Worm (Caenorhabditis elegans) whole organism, L2 larva: ENCODE measurements around the gene sshk-1.

ENCODE experiments used
- C34F6.9 ChIP-seq: fragments of 150-350 bp; optimal IDR thresholded peaks from 2 replicates; lab custom pipeline; 2014; ENCODE audit warnings: missing biosample characterization, missing genetic modification characterization
- F13H6.1 ChIP-seq: sonication (generic microtip); optimal IDR thresholded peaks from 2 replicates; lab custom pipeline; 2016; ENCODE audit warnings: missing genetic modification characterization, missing compliant biosample characterization
- R02D3.7 ChIP-seq: fragments of 150-350 bp; optimal IDR thresholded peaks from 2 replicates; lab custom pipeline; 2014; ENCODE audit warnings: missing biosample characterization, missing genetic modification characterization
- Y55F3AM.14 ChIP-seq: fragments of 200-800 bp; sonication (Bioruptor generic); optimal IDR thresholded peaks from 2 replicates; lab custom pipeline; 2018; ENCODE audit warnings: mild to moderate bottlenecking, missing genetic modification characterization, missing compliant biosample characterization
- blmp-1 ChIP-seq: sonication (generic microtip); optimal IDR thresholded peaks from 2 replicates; lab custom pipeline; 2017; ENCODE audit warnings: missing genetic modification characterization, mild to moderate bottlenecking, missing compliant biosample characterization, antibody characterized with exemption, moderate library complexity; ENCODE audit not compliant: insufficient read depth
- ceh-82 ChIP-seq: fragments of 150-350 bp; optimal IDR thresholded peaks from 2 replicates; lab custom pipeline; 2014; ENCODE audit warnings: missing biosample characterization, missing genetic modification characterization
- crh-2 ChIP-seq: sonication (generic microtip); optimal IDR thresholded peaks from 2 replicates; lab custom pipeline; 2017; ENCODE audit warnings: missing biosample characterization, missing genetic modification characterization
- dmd-4 ChIP-seq: sonication (generic microtip); optimal IDR thresholded peaks from 2 replicates; lab custom pipeline; 2017; ENCODE audit warnings: missing biosample characterization, missing genetic modification characterization
- egl-27 ChIP-seq: sonication (generic microtip); optimal IDR thresholded peaks from 3 replicates; lab custom pipeline; 2017; ENCODE audit warnings: missing biosample characterization, missing genetic modification reagents, missing genetic modification characterization
- elt-1 ChIP-seq: fragments of 150-350 bp; optimal IDR thresholded peaks from 2 replicates; lab custom pipeline; 2014; ENCODE audit warnings: missing biosample characterization, missing genetic modification characterization
- elt-3 ChIP-seq: sonication (generic microtip); optimal IDR thresholded peaks from 2 replicates; lab custom pipeline; 2017; ENCODE audit warnings: missing biosample characterization, missing genetic modification characterization
- fos-1 ChIP-seq: fragments of 150-350 bp; optimal IDR thresholded peaks from 2 replicates; lab custom pipeline; 2014; ENCODE audit warnings: missing biosample characterization, missing genetic modification characterization
- gmeb-1 ChIP-seq: fragments of 150-350 bp; optimal IDR thresholded peaks from 2 replicates; lab custom pipeline; 2014; ENCODE audit warnings: missing biosample characterization, missing genetic modification characterization
- lin-11 ChIP-seq: fragments of 150-350 bp; sonication (generic microtip); optimal IDR thresholded peaks from 2 replicates; lab custom pipeline; 2014; ENCODE audit warnings: missing biosample characterization, missing genetic modification characterization, inconsistent platforms, mixed read lengths
- lin-13 ChIP-seq: fragments of 150-350 bp; optimal IDR thresholded peaks from 2 replicates; lab custom pipeline; 2014; ENCODE audit warnings: missing biosample characterization, missing genetic modification reagents, missing genetic modification characterization
- lin-39 ChIP-seq: fragments of 150-350 bp; optimal IDR thresholded peaks from 2 replicates; lab custom pipeline; 2014; ENCODE audit warnings: missing biosample characterization, missing genetic modification reagents, missing genetic modification characterization
- lsy-2 ChIP-seq, 2 experiments: fragments of 150-350 bp in 1 of 2; sonication (generic microtip) in 1 of 2; optimal IDR thresholded peaks; 2 replicates each; lab custom pipeline; 2014 to 2017; ENCODE audit warnings: missing biosample characterization in 2 of 2, missing genetic modification characterization in 2 of 2
- mdl-1 ChIP-seq, 2 experiments: fragments of 150-350 bp in 1 of 2; sonication (generic microtip) in 1 of 2; optimal IDR thresholded peaks; 2 replicates each; lab custom pipeline; 2017; ENCODE audit warnings: missing biosample characterization in 2 of 2, missing genetic modification characterization in 2 of 2
- nhr-10 ChIP-seq: sonication (generic microtip); optimal IDR thresholded peaks from 2 replicates; lab custom pipeline; 2017; ENCODE audit warnings: missing biosample characterization, missing genetic modification characterization
- nhr-11 ChIP-seq: fragments of 150-350 bp; optimal IDR thresholded peaks from 2 replicates; lab custom pipeline; 2014; ENCODE audit warnings: missing biosample characterization, missing genetic modification characterization
- nhr-12 ChIP-seq: fragments of 150-350 bp; optimal IDR thresholded peaks from 2 replicates; lab custom pipeline; 2014; ENCODE audit warnings: missing biosample characterization, missing genetic modification characterization
- nhr-129 ChIP-seq: fragments of 150-350 bp; optimal IDR thresholded peaks from 2 replicates; lab custom pipeline; 2014; ENCODE audit warnings: missing biosample characterization, missing genetic modification characterization
- nhr-21 ChIP-seq: fragments of 150-350 bp; optimal IDR thresholded peaks from 2 replicates; lab custom pipeline; 2014; ENCODE audit warnings: missing biosample characterization, missing genetic modification characterization
- nhr-23 ChIP-seq: fragments of 150-350 bp; optimal IDR thresholded peaks from 2 replicates; lab custom pipeline; 2014; ENCODE audit warnings: missing biosample characterization, missing genetic modification reagents, missing genetic modification characterization
- nhr-237 ChIP-seq: fragments of 150-350 bp; optimal IDR thresholded peaks from 2 replicates; lab custom pipeline; 2014; ENCODE audit warnings: missing biosample characterization, missing genetic modification characterization
- nhr-25 ChIP-seq: fragments of 150-350 bp; sonication (generic microtip); optimal IDR thresholded peaks from 3 replicates; lab custom pipeline; 2014; ENCODE audit warnings: missing biosample characterization, missing genetic modification characterization
- nhr-6 ChIP-seq: fragments of 150-350 bp; optimal IDR thresholded peaks from 2 replicates; lab custom pipeline; 2014; ENCODE audit warnings: missing biosample characterization, missing genetic modification characterization
- nhr-77 ChIP-seq: fragments of 150-350 bp; optimal IDR thresholded peaks from 2 replicates; lab custom pipeline; 2014; ENCODE audit warnings: missing biosample characterization, missing genetic modification characterization
- sem-4 ChIP-seq: fragments of 150-350 bp; optimal IDR thresholded peaks from 2 replicates; lab custom pipeline; 2014; ENCODE audit warnings: missing biosample characterization, missing genetic modification reagents, missing genetic modification characterization
- skn-1 ChIP-seq: sonication (generic microtip); optimal IDR thresholded peaks from 2 replicates; lab custom pipeline; 2017; ENCODE audit warnings: missing biosample characterization, missing genetic modification characterization
- sma-9 ChIP-seq, 2 experiments: fragments of 150-350 bp in 1 of 2; sonication (generic microtip) in 1 of 2; optimal IDR thresholded peaks; 2 replicates each; lab custom pipeline; 2014 to 2016; ENCODE audit warnings: missing genetic modification characterization in 2 of 2, mild to moderate bottlenecking in 1 of 2, missing biosample characterization in 1 of 2, missing compliant biosample characterization in 1 of 2, missing genetic modification reagents in 1 of 2, moderate library complexity in 1 of 2
- snpc-4 ChIP-seq: fragments of 150-350 bp; optimal IDR thresholded peaks from 2 replicates; lab custom pipeline; 2014; ENCODE audit warnings: missing biosample characterization, missing genetic modification characterization
- unc-39 ChIP-seq: fragments of 150-350 bp; optimal IDR thresholded peaks from 2 replicates; lab custom pipeline; 2014; ENCODE audit warnings: missing biosample characterization, missing genetic modification characterization
- unc-55 ChIP-seq: fragments of 150-350 bp; sonication (generic microtip); optimal IDR thresholded peaks from 3 replicates; lab custom pipeline; 2014; ENCODE audit warnings: missing biosample characterization, missing genetic modification reagents, missing genetic modification characterization
- unc-62 ChIP-seq: fragments of 150-350 bp; optimal IDR thresholded peaks from 2 replicates; lab custom pipeline; 2014; ENCODE audit warnings: missing biosample characterization, missing genetic modification reagents, missing genetic modification characterization
- zag-1 ChIP-seq: fragments of 150-350 bp; optimal IDR thresholded peaks from 2 replicates; lab custom pipeline; 2014; ENCODE audit warnings: missing biosample characterization, missing genetic modification characterization
- ztf-1 ChIP-seq: fragments of 200-800 bp; sonication (Bioruptor generic); conservative IDR thresholded peaks from 2 replicates; pipeline ENCODE4 v1.3.6; 2022; ENCODE audit warnings: missing genetic modification characterization, missing compliant biosample characterization
- ztf-11 ChIP-seq: sonication (generic microtip); optimal IDR thresholded peaks from 2 replicates; lab custom pipeline; 2017; ENCODE audit warnings: missing biosample characterization, missing genetic modification characterization
- ztf-4 ChIP-seq: fragments of 150-350 bp; optimal IDR thresholded peaks from 2 replicates; lab custom pipeline; 2014; ENCODE audit warnings: missing biosample characterization, missing genetic modification characterization

The sshk-1 gene

ce11 chrV:20815842-20816241 lies at the start of gene sshk-1:
Gene sshk-1 (plus strand): TSS chrV:20816142.
- no peak for TF ChIP-seq crh-2 (tag; lab: Kevin White, UChicago)
- TF ChIP-seq, all 48 proteins: peak for 0

- TF ChIP-seq fos-1 (no peak), sem-4 (no peak), F13H6.1 (tag; lab: Kevin White, UChicago) (no peak), elt-3 (tag; lab: Kevin White, UChicago) (no peak), elt-1 (tag; lab: Kevin White, UChicago) (no peak), lsy-2 (tag; optimal IDR thresholded peaks at IDR 0.05; lab: Kevin White, UChicago) (no peak), nhr-11 (tag; lab: Kevin White, UChicago) (no peak), lin-11 (no peak)
- TF ChIP-seq, all 48 proteins: peak for 0
These were observed 45.9 kb upstream of the sshk-1 start, which contains the start of gene elp-1 for ce11 chrV:20770061-20770460. Gene elp-1 (minus strand): TSS chrV:20770161.

ce11 chrV:20770846-20771245 lies 45.1 kb upstream of the sshk-1 start:
- TF ChIP-seq nhr-10, result no peak
- no peak for TF ChIP-seq lin-39
- TF ChIP-seq egl-27, result no peak
- TF ChIP-seq nhr-25 (tag; lab: Kevin White, UChicago), result no peak
- TF ChIP-seq nhr-237, result no peak
- TF ChIP-seq skn-1 (tag; lab: Kevin White, UChicago), result no peak
- peak; percentile 85 for TF ChIP-seq fos-1
- TF ChIP-seq gmeb-1 (tag; lab: Kevin White, UChicago), result no peak

- peak; percentile 27 for TF ChIP-seq nhr-129
- TF ChIP-seq lsy-2 (tag; optimal IDR thresholded peaks at IDR 0.05; lab: Kevin White, UChicago), result peak in 1 of 2 experiments; percentile 2
- TF ChIP-seq C34F6.9, result peak; percentile 2
- TF ChIP-seq sem-4, result no peak
These were observed 44.2 kb upstream of the sshk-1 start for ce11 chrV:20771702-20772101.

- no peak for TF ChIP-seq nhr-23 (tag; lab: Kevin White, UChicago)
- TF ChIP-seq nhr-11 (tag; lab: Kevin White, UChicago), result no peak
- TF ChIP-seq snpc-4, result no peak
- no peak for TF ChIP-seq nhr-129
- no peak for TF ChIP-seq dmd-4 (tag; lab: Kevin White, UChicago)
- TF ChIP-seq mdl-1 (tag; optimal IDR thresholded peaks at IDR 0.05; lab: Kevin White, UChicago), result no peak
- TF ChIP-seq unc-55, result no peak
- no peak for TF ChIP-seq ceh-82 (tag; lab: Kevin White, UChicago)
- TF ChIP-seq R02D3.7 (tag; lab: Kevin White, UChicago), result no peak
- TF ChIP-seq, all 48 proteins: peak for 0
These were observed 42.3 kb upstream of the sshk-1 start, which contains the start of gene F38A6.5 for ce11 chrV:20773647-20774046. Gene F38A6.5 (minus strand): TSS chrV:20773747.

- TF ChIP-seq nhr-12 (tag; lab: Kevin White, UChicago) (no peak), nhr-11 (tag; lab: Kevin White, UChicago) (no peak), unc-39 (no peak), dmd-4 (tag; lab: Kevin White, UChicago) (no peak), ztf-4 (tag; lab: Kevin White, UChicago) (no peak), ztf-1 (GFP tag; lab: Robert Waterston, UW) (no peak), elt-1 (tag; lab: Kevin White, UChicago) (no peak), zag-1 (tag; lab: Kevin White, UChicago) (no peak), nhr-129 (no peak), lsy-2 (tag; optimal IDR thresholded peaks at IDR 0.05; lab: Kevin White, UChicago) (no peak), nhr-77 (no peak), lin-11 (no peak), unc-55 (no peak), egl-27 (no peak)
- TF ChIP-seq, all 48 proteins: peak for 0
These were observed 40.7 kb upstream of the sshk-1 start, which contains the start of gene F38A6.4 for ce11 chrV:20775269-20775668. Gene F38A6.4 (minus strand): TSS chrV:20775369.

ce11 chrV:20776761-20777160 lies 39.2 kb upstream of the sshk-1 start:
- TF ChIP-seq dmd-4 (tag; lab: Kevin White, UChicago), result no peak
- peak; percentile 13 for TF ChIP-seq nhr-21
- TF ChIP-seq mdl-1 (tag; optimal IDR thresholded peaks at IDR 0.05; lab: Kevin White, UChicago), result peak; percentile 60 to 68
- peak in 1 of 2 experiments; percentile 72 for TF ChIP-seq lsy-2 (tag; optimal IDR thresholded peaks at IDR 0.05; lab: Kevin White, UChicago)
- peak; percentile 78 for TF ChIP-seq C34F6.9
- peak; percentile 77 for TF ChIP-seq F13H6.1 (tag; lab: Kevin White, UChicago)
- no peak for TF ChIP-seq blmp-1 (tag; lab: Kevin White, UChicago)
- peak; percentile 77 for TF ChIP-seq sma-9 (GFP tag; optimal IDR thresholded peaks at IDR 0.05; lab: Kevin White, UChicago)
- TF ChIP-seq sma-9 (tag; optimal IDR thresholded peaks at IDR 0.05; lab: Kevin White, UChicago), result no peak
- peak; percentile 51 for TF ChIP-seq zag-1 (tag; lab: Kevin White, UChicago)
- TF ChIP-seq lin-11, result peak; percentile 74
- TF ChIP-seq nhr-6 (tag; lab: Kevin White, UChicago), result no peak
- TF ChIP-seq egl-27, result peak; percentile 48
- peak; percentile 74 for TF ChIP-seq crh-2 (tag; lab: Kevin White, UChicago)
- TF ChIP-seq ztf-4 (tag; lab: Kevin White, UChicago), result peak; percentile 80
- TF ChIP-seq nhr-129, result peak; percentile 88
- TF ChIP-seq Y55F3AM.14 (GFP tag; lab: Kevin White, UChicago), result no peak
- no peak for TF ChIP-seq ztf-11 (tag; lab: Kevin White, UChicago)
- peak; percentile 40 for TF ChIP-seq sem-4
- TF ChIP-seq lin-13 (GFP tag; lab: Kevin White, UChicago), result peak; percentile 40
- peak; percentile 90 for TF ChIP-seq unc-55
- TF ChIP-seq unc-62 (GFP tag; lab: Kevin White, UChicago), result no peak
- peak; percentile 17 for TF ChIP-seq fos-1
